Worm (Caenorhabditis elegans): ENCODE measurements around the gene ifb-1.

The ifb-1 gene

DNA sequence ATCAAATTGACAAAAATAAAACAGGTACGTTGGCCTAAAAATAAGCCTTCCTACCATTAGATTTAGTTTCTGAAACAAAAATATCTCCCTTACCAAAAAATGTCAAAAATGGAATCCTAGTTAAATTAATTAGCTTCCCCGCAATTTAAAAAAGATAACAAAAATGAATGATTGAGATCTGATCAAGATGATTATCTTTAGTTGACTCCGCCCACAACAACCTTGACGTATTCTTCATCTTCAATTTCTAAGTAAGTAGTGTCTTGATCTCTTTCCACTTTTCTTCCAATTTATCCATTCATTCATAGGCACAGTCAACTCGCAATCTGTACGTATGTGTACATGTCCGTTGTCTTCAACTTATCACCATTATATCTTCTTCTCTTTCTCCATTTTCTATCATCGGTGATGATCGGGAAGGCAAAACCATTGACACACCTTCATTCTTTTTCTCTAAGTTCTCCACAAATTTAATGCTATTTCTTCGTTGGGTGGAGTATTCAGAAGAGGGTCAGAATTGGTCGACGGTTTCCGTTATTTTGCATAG, 2.9 kb downstream of the ifb-1 start:
- TF ChIP-seq tab-1 (GFP tag; IDR thresholded peaks at IDR 0.05): no peak
- no peak for TF ChIP-seq flt-1 (GFP tag; IDR thresholded peaks at IDR 0.05)
- no peak for TF ChIP-seq T22C8.4 (GFP tag; IDR thresholded peaks at IDR 0.05)
- TF ChIP-seq ztf-23 (GFP tag; IDR thresholded peaks at IDR 0.05): no peak
- TF ChIP-seq klf-2 (GFP tag; conservative IDR thresholded peaks at IDR 0.05): no peak
- TF ChIP-seq med-1 (GFP tag; optimal IDR thresholded peaks at IDR 0.05; ENCODE audit: insufficient read depth): no peak
- TF ChIP-seq ref-1 (GFP tag; conservative IDR thresholded peaks at IDR 0.05): no peak

DNA sequence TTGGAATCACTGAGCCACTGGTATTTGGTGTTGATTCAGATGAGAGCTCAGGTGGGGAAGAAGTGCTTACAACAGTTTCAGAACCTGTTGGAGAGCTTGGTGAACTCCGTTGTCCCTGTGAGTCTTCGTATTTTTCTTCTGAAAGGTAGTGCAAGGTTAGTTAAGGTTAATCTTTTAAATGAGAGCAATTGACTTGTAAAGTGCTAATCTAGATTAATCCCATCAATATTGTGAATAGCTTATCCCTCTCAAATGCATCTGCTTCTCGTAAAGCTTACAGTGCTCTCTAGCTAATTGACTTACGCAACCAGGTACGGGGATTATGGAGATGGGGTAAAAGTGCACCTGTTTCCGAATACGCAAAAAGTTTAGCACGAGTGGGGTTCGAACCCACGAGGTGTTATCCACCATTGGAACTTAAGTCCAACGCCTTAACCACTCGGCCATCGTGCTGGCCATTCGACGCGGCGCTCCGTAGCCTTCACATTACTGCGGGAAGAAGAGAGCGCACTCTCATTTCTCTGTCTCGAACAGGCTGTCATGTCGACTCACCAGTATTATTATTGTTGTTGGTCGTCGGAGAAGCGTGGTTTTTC, 7.2 kb downstream of the ifb-1 start:
- TF ChIP-seq flt-1 (GFP tag; IDR thresholded peaks at IDR 0.05) (peak; percentile 80; the same call in 1 of the 2 replicates), tab-1 (GFP tag; IDR thresholded peaks at IDR 0.05) (peak; percentile 82), T22C8.4 (GFP tag; IDR thresholded peaks at IDR 0.05) (peak; percentile 41; the same call in 1 of the 2 replicates), klf-2 (GFP tag; conservative IDR thresholded peaks at IDR 0.05) (no peak; the same call in 1 of the 2 replicates), ztf-23 (GFP tag; IDR thresholded peaks at IDR 0.05) (peak; percentile 80), med-1 (GFP tag; optimal IDR thresholded peaks at IDR 0.05; ENCODE audit: insufficient read depth) (no peak), cog-1 (tag; optimal IDR thresholded peaks at IDR 0.05) (peak; percentile 11), ref-1 (GFP tag; conservative IDR thresholded peaks at IDR 0.05) (0 out of 2 replicates have a peak, but pooled peaks have one; percentile 39), ztf-29 (GFP tag; IDR thresholded peaks at IDR 0.05) (peak; percentile 50; the same call in 1 of the 2 replicates)

DNA sequence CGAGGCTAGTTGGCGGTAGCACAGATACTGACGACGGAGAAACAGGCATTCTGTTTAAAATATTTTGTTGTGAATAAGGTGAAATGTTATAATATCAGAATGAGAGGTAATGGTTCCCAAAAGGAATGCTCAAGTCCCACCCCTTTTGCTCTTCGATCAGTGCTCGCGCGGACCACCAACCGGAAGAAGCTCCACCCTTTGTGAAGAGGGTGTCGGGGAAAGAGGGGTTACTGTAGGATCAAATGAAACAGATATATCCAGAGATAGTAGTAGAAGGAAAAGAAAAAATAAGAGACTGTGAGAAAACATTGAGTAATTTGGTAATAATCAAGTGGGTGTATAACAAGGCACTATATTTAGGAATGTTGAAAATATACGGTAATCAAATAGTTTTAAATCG, 8.7 kb downstream of the ifb-1 start, which contains the start of the genes dmd-5 and F10C1.1:
Gene dmd-5 (minus strand): TSS at position 101 of the 400 bp plus-strand sequence.
Gene F10C1.1 (plus strand): TSS at position 110 of the 400 bp plus-strand sequence.
- TF ChIP-seq ztf-29 (GFP tag; IDR thresholded peaks at IDR 0.05): no peak
- TF ChIP-seq med-1 (GFP tag; optimal IDR thresholded peaks at IDR 0.05; ENCODE audit: insufficient read depth): no peak
- no peak for TF ChIP-seq ref-1 (GFP tag; conservative IDR thresholded peaks at IDR 0.05)
- no peak for TF ChIP-seq T22C8.4 (GFP tag; IDR thresholded peaks at IDR 0.05)

DNA sequence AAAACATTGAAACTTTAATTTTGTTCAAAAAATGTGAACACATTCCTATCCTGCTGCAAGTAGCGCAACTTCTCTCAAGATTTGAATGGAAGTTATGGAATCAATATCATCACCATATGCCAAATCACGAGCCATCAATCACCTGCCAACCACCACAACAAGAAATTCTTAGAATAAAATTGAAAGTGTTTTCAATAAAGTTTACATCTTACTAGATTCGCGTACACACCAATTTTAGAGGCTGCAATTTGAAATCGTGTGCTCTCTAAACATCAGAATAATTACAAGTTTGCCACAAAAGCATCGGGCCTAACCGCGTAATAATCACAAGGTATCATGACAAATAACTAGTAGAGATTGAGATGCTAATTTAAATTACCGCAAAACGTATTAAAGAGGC, 9.5 kb downstream of the ifb-1 start:
- TF ChIP-seq ztf-23 (GFP tag; IDR thresholded peaks at IDR 0.05) (no peak), klf-2 (GFP tag; conservative IDR thresholded peaks at IDR 0.05) (no peak), med-1 (GFP tag; optimal IDR thresholded peaks at IDR 0.05; ENCODE audit: insufficient read depth) (no peak), ref-1 (GFP tag; conservative IDR thresholded peaks at IDR 0.05) (no peak), T22C8.4 (GFP tag; IDR thresholded peaks at IDR 0.05) (no peak), cog-1 (tag; optimal IDR thresholded peaks at IDR 0.05) (no peak), ztf-29 (GFP tag; IDR thresholded peaks at IDR 0.05) (no peak), tab-1 (GFP tag; IDR thresholded peaks at IDR 0.05) (no peak), flt-1 (GFP tag; IDR thresholded peaks at IDR 0.05) (no peak)

DNA sequence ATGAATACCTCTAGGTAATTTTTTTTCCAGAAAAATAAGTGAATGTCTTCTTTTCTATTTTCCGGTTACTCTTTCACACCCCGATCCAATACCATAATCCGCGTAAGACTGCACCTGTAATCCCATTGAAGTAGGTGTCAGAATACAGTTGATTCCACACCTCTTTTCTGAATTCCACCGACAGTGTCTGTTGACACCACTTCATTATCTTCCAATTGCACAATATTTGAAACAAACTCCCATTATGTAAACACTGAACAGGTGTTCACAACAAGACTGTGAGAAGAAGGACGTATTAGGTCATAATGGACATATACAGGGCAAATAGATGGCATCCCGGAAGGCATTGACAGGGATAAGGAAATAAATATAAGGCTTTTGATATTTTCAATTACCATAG, 12.0 kb downstream of the ifb-1 start:
- TF ChIP-seq tab-1 (GFP tag; IDR thresholded peaks at IDR 0.05) (no peak), ztf-29 (GFP tag; IDR thresholded peaks at IDR 0.05) (no peak), T22C8.4 (GFP tag; IDR thresholded peaks at IDR 0.05) (no peak), klf-2 (GFP tag; conservative IDR thresholded peaks at IDR 0.05) (no peak), ztf-23 (GFP tag; IDR thresholded peaks at IDR 0.05) (no peak), med-1 (GFP tag; optimal IDR thresholded peaks at IDR 0.05; ENCODE audit: insufficient read depth) (no peak)

ce11 chrII:5779866-5780265, 14.4 kb downstream of the ifb-1 start:
- no peak for TF ChIP-seq cog-1 (tag; optimal IDR thresholded peaks at IDR 0.05)
- no peak for TF ChIP-seq T22C8.4 (GFP tag; IDR thresholded peaks at IDR 0.05)
- TF ChIP-seq ztf-23 (GFP tag; IDR thresholded peaks at IDR 0.05): no peak
- TF ChIP-seq klf-2 (GFP tag; conservative IDR thresholded peaks at IDR 0.05): no peak
- no peak for TF ChIP-seq flt-1 (GFP tag; IDR thresholded peaks at IDR 0.05)
- no peak for TF ChIP-seq tab-1 (GFP tag; IDR thresholded peaks at IDR 0.05)
- no peak for TF ChIP-seq ztf-29 (GFP tag; IDR thresholded peaks at IDR 0.05)
- no peak for TF ChIP-seq ref-1 (GFP tag; conservative IDR thresholded peaks at IDR 0.05)
- no peak for TF ChIP-seq med-1 (GFP tag; optimal IDR thresholded peaks at IDR 0.05; ENCODE audit: insufficient read depth)

DNA sequence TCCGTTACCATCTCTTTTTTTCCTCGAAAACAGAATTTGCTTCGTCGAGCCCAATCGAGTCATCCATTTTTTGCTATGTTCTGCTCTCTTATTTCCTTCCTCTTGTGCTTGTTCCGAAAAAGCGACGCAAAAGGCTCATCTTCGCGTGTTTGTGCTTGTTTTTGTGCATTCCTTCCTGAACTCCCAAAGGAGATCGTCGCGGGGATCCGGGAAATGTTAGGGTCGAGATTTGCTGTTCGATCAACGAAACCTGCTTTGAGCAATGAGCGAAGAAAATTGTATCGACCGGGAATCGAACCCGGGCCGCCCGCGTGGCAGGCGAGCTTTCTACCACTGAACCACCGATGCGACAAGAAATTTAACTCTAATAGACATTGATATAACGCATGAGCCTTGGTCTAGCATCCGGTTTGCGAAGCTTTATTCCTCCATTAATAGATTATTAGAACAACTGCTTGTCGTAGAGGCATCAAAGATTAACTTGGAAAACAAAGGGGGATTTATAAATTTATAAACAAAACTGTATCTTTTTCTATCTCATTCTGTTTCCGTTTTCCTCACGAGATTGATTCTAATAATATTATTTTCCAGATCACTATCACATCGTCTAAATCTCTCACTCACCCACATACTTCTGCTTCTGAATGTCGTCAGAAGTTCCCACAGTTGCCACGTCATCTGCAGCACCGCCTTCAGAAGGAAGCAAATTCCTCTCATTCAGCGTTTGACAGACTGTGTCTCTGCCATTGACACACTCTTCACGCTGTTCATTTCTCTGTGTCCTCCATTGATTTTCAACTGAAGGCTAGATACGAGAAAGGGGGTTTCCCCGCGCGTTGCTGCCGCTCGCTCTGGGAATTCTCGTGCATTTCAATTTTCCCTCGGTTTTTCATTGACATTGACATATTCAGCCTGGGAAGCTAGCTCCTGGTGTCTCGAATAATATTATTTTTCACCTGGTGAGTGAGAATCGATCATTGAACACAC, 16.8 kb downstream of the ifb-1 start, which contains the start of gene K05F1.6:
Gene K05F1.6 (plus strand): TSS at position 586 of the 987 bp plus-strand sequence.
- TF ChIP-seq T22C8.4 (GFP tag; IDR thresholded peaks at IDR 0.05) (peak; percentile 60), ztf-29 (GFP tag; IDR thresholded peaks at IDR 0.05) (peak; percentile 42; the same call in 1 of the 2 replicates), klf-2 (GFP tag; conservative IDR thresholded peaks at IDR 0.05) (peak; percentile 68; the same call in 1 of the 2 replicates), cog-1 (tag; optimal IDR thresholded peaks at IDR 0.05) (peak; percentile 58), ref-1 (GFP tag; conservative IDR thresholded peaks at IDR 0.05) (peak; percentile 54; the same call in 1 of the 2 replicates), flt-1 (GFP tag; IDR thresholded peaks at IDR 0.05) (peak; percentile 64; the same call in 1 of the 2 replicates), ztf-23 (GFP tag; IDR thresholded peaks at IDR 0.05) (peak; percentile 84), med-1 (GFP tag; optimal IDR thresholded peaks at IDR 0.05; ENCODE audit: insufficient read depth) (no peak), tab-1 (GFP tag; IDR thresholded peaks at IDR 0.05) (peak; percentile 70; the same call in 1 of the 2 replicates)

- no peak for TF ChIP-seq cog-1 (tag; optimal IDR thresholded peaks at IDR 0.05)
- no peak for TF ChIP-seq med-1 (GFP tag; optimal IDR thresholded peaks at IDR 0.05; ENCODE audit: insufficient read depth)
- TF ChIP-seq ztf-29 (GFP tag; IDR thresholded peaks at IDR 0.05): no peak
- no peak for TF ChIP-seq tab-1 (GFP tag; IDR thresholded peaks at IDR 0.05)
- no peak for TF ChIP-seq flt-1 (GFP tag; IDR thresholded peaks at IDR 0.05)
- no peak for TF ChIP-seq T22C8.4 (GFP tag; IDR thresholded peaks at IDR 0.05)
- no peak for TF ChIP-seq ref-1 (GFP tag; conservative IDR thresholded peaks at IDR 0.05)
- TF ChIP-seq klf-2 (GFP tag; conservative IDR thresholded peaks at IDR 0.05): no peak
- no peak for TF ChIP-seq ztf-23 (GFP tag; IDR thresholded peaks at IDR 0.05)
Measured at ce11 chrII:5785504-5785903, 20.1 kb downstream of the ifb-1 start.

All from whole organism, midembryonic.